Fruit fly (Drosophila melanogaster): ENCODE measurements around the gene GMF.

Gene GMF

DNA sequence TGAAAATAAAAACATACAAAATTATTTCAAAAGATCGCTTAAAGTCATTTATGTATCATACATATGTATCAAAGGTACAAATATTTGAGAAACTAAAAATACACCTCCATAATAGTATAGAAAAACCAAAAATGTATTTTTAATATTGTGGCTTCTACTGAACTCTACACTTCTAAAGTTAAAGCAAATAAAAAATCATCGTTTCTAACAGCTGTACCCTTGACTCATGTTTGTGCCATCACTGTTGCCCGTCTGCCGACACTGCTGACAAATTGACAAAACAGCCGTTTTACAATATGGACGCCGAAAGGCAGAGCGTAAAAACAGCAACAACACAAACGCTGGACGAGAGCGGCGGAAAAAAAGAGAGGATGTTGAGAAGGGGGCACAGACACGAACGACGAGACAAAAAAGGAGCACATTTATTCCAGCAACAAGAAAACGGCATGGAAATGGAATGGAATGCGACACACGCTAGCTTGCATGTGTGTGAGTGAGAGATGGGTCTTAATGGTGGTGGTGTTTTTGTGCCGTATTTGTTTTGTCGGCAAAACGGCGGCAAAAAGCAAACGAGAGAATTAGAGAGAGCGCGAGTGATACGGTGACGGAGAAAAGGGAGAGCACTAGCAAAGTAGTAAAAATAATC is 16.3 kb downstream of the GMF start (continued):
- TF ChIP-seq CG10431 (GFP tag; optimal IDR thresholded peaks at IDR 0.05) (no peak), CG7839 (tag; optimal IDR thresholded peaks at IDR 0.05) (peak; percentile 87), CG12104 (GFP tag; optimal IDR thresholded peaks at IDR 0.05) (peak; percentile 57), mld (GFP tag; IDR thresholded peaks at IDR 0.05; ENCODE audit: partially characterized antibody) (no peak), cato (GFP tag; optimal IDR thresholded peaks at IDR 0.05; ENCODE audit: borderline replicate concordance) (peak; percentile 52), NC2β (GFP tag; optimal IDR thresholded peaks at IDR 0.05) (peak; percentile 40), Doc3 (GFP tag; IDR thresholded peaks at IDR 0.05; ENCODE audit: partially characterized antibody) (no peak), Jarid2 (GFP tag; optimal IDR thresholded peaks at IDR 0.05) (peak; percentile 58), CG17361 (GFP tag; IDR thresholded peaks at IDR 0.05) (no peak), CG17328 (GFP tag; IDR thresholded peaks at IDR 0.05) (no peak), ftz-f1 (GFP tag; optimal IDR thresholded peaks at IDR 0.05) (no peak), ATbp (GFP tag; optimal IDR thresholded peaks at IDR 0.05) (peak; percentile 78), CG13287 (GFP tag; IDR thresholded peaks at IDR 0.05; ENCODE audit: partially characterized antibody) (no peak), Ada2b (GFP tag; IDR thresholded peaks at IDR 0.05) (no peak), bowl (GFP tag; IDR thresholded peaks at IDR 0.05) (no peak), HHEX (GFP tag; optimal IDR thresholded peaks at IDR 0.05) (peak; percentile 88), CG9817 (tag; optimal IDR thresholded peaks at IDR 0.05) (peak; percentile 74), abd-A (tag; optimal IDR thresholded peaks at IDR 0.05) (peak; percentile 84), psq (GFP tag; optimal IDR thresholded peaks at IDR 0.05) (peak; percentile 77), HLHmδ (GFP tag; optimal IDR thresholded peaks at IDR 0.05) (no peak), Atf-2 (GFP tag; optimal IDR thresholded peaks at IDR 0.05) (peak; percentile 19), CG4328 (GFP tag; optimal IDR thresholded peaks at IDR 0.05) (peak; percentile 71), amos (GFP tag; IDR thresholded peaks at IDR 0.05; ENCODE audit: partially characterized antibody) (no peak), p53 (GFP tag; optimal IDR thresholded peaks at IDR 0.05) (no peak), NC2α (GFP tag; optimal IDR thresholded peaks at IDR 0.05) (peak; percentile 70), CG3847 (GFP tag; IDR thresholded peaks at IDR 0.05) (no peak), CG10959 (GFP tag; IDR thresholded peaks at IDR 0.05) (no peak), fd96Cb (tag; optimal IDR thresholded peaks at IDR 0.05) (peak; percentile 83), CG9932 (GFP tag; IDR thresholded peaks at IDR 0.05) (no peak), Atf6 (GFP tag; IDR thresholded peaks at IDR 0.05) (no peak), sens (GFP tag) (peak; percentile 95), Mes4 (GFP tag; optimal IDR thresholded peaks at IDR 0.05) (peak; percentile 72), Blimp-1 (GFP tag; optimal IDR thresholded peaks at IDR 0.05) (peak; percentile 79), tup (GFP tag; optimal IDR thresholded peaks at IDR 0.05) (no peak), caup (GFP tag; optimal IDR thresholded peaks at IDR 0.05; ENCODE audit: severe bottlenecking) (peak; percentile 85), HLH3B (GFP tag; IDR thresholded peaks at IDR 0.05) (no peak), Ravus (GFP tag; IDR thresholded peaks at IDR 0.05) (no peak), so (GFP tag; IDR thresholded peaks at IDR 0.05) (no peak), CG1602 (GFP tag; optimal IDR thresholded peaks at IDR 0.05) (peak; percentile 79), CG1792 (GFP tag; optimal IDR thresholded peaks at IDR 0.05) (peak; percentile 74), Sry-δ (GFP tag; optimal IDR thresholded peaks at IDR 0.05) (peak; percentile 41), fd3F (GFP tag; optimal IDR thresholded peaks at IDR 0.05) (peak; percentile 76), Doc2 (GFP tag; IDR thresholded peaks at IDR 0.05) (no peak), cas (GFP tag; IDR thresholded peaks at IDR 0.05) (no peak), sima (GFP tag; optimal IDR thresholded peaks at IDR 0.05) (peak; percentile 68), row (GFP tag; IDR thresholded peaks at IDR 0.05) (no peak), D19B (GFP tag; optimal IDR thresholded peaks at IDR 0.05) (peak; percentile 82), CG1529 (GFP tag; optimal IDR thresholded peaks at IDR 0.05) (peak; percentile 70), CG2712 (tag; optimal IDR thresholded peaks at IDR 0.05) (peak; percentile 90), CG4617 (GFP tag; optimal IDR thresholded peaks at IDR 0.05; ENCODE audit: borderline replicate concordance) (peak; percentile 2)

Measured in whole organism, embryonic.